Fruit fly (Drosophila melanogaster): ENCODE data around the gene elm.

elm gene

dm6 chr3R:5620387-5620956, 34.2 kb downstream of the elm start (continued):
- TF ChIP-seq cad (GFP tag; optimal IDR thresholded peaks at IDR 0.05): no peak
- no peak for TF ChIP-seq eyg (GFP tag; optimal IDR thresholded peaks at IDR 0.05)
- TF ChIP-seq CG32767 (GFP tag; IDR thresholded peaks at IDR 0.05): no peak
- peak; percentile 61; the same call in 1 of the 3 replicates for TF ChIP-seq CG7357 (GFP tag; IDR thresholded peaks at IDR 0.05)
- no peak for TF ChIP-seq ham (GFP tag; IDR thresholded peaks at IDR 0.05)
- TF ChIP-seq Max (GFP tag; optimal IDR thresholded peaks at IDR 0.05): peak; percentile 46
- TF ChIP-seq Sox102F (GFP tag; optimal IDR thresholded peaks at IDR 0.05): peak; percentile 73
- peak; percentile 44 for TF ChIP-seq her (GFP tag; optimal IDR thresholded peaks at IDR 0.05)
- peak; percentile 0 for TF ChIP-seq CG31388 (GFP tag; optimal IDR thresholded peaks at IDR 0.05)
- no peak for TF ChIP-seq nom (GFP tag; optimal IDR thresholded peaks at IDR 0.05)
- peak; percentile 52 for TF ChIP-seq ara (GFP tag; IDR thresholded peaks at IDR 0.05)
- TF ChIP-seq sna (GFP tag; IDR thresholded peaks at IDR 0.05; ENCODE audit: partially characterized antibody): no peak
- peak; percentile 48 for TF ChIP-seq CG1602 (GFP tag; optimal IDR thresholded peaks at IDR 0.05)
- peak; percentile 71 for TF ChIP-seq Xbp1 (GFP tag; optimal IDR thresholded peaks at IDR 0.05)
- peak; percentile 55; the same call in 1 of the 2 replicates for TF ChIP-seq CG7372 (GFP tag; IDR thresholded peaks at IDR 0.05)
- peak in 1 of 3 experiments; percentile 67 for TF ChIP-seq lola (GFP tag; optimal IDR thresholded peaks at IDR 0.05)
- peak; percentile 44 for TF ChIP-seq CG9876 (GFP tag; optimal IDR thresholded peaks at IDR 0.05)
- TF ChIP-seq Dek (tag; optimal IDR thresholded peaks at IDR 0.05): peak; percentile 40
- TF ChIP-seq esg (GFP tag; conservative IDR thresholded peaks at IDR 0.05): peak; percentile 53; the same call in 1 of the 2 replicates
- no peak for TF ChIP-seq Opbp (GFP tag; IDR thresholded peaks at IDR 0.05; ENCODE audit: partially characterized antibody)
- TF ChIP-seq CG8478 (optimal IDR thresholded peaks at IDR 0.05): no peak
- TF ChIP-seq CG18011 (GFP tag; optimal IDR thresholded peaks at IDR 0.05): no peak
- TF ChIP-seq repo (GFP tag; optimal IDR thresholded peaks at IDR 0.05): peak; percentile 46
- TF ChIP-seq Trl (optimal IDR thresholded peaks at IDR 0.05): no peak
- TF ChIP-seq Trl (GFP tag; optimal IDR thresholded peaks at IDR 0.05): peak; percentile 44
- no peak for TF ChIP-seq CG4328 (GFP tag; optimal IDR thresholded peaks at IDR 0.05)
- TF ChIP-seq br (optimal IDR thresholded peaks at IDR 0.05): no peak
- TF ChIP-seq Vsx1 (GFP tag; optimal IDR thresholded peaks at IDR 0.05): peak; percentile 9
- no peak for TF ChIP-seq Dip2 (GFP tag; IDR thresholded peaks at IDR 0.05)
- peak; percentile 74 for TF ChIP-seq CoRest (tag; optimal IDR thresholded peaks at IDR 0.05)
- TF ChIP-seq H15 (GFP tag; IDR thresholded peaks at IDR 0.05): peak; percentile 24; the same call in 1 of the 3 replicates
- TF ChIP-seq CG4282 (GFP tag; optimal IDR thresholded peaks at IDR 0.05): no peak
- peak; percentile 51; the same call in 1 of the 2 replicates for TF ChIP-seq CG9932 (GFP tag; IDR thresholded peaks at IDR 0.05)
- TF ChIP-seq CG11695 (GFP tag; IDR thresholded peaks at IDR 0.05): peak; percentile 41; the same call in 1 of the 3 replicates
- peak; percentile 16 for TF ChIP-seq salm (tag; optimal IDR thresholded peaks at IDR 0.05)
- TF ChIP-seq stc (GFP tag; IDR thresholded peaks at IDR 0.05): peak; percentile 48; the same call in 1 of the 2 replicates
- TF ChIP-seq NC2α (GFP tag; optimal IDR thresholded peaks at IDR 0.05): no peak
- TF ChIP-seq mirr (GFP tag; optimal IDR thresholded peaks at IDR 0.05): peak; percentile 18
- TF ChIP-seq GATAe (GFP tag; conservative IDR thresholded peaks at IDR 0.05): 0 out of 2 replicates have a peak, but pooled peaks have one; percentile 20
- TF ChIP-seq E2f2 (GFP tag; IDR thresholded peaks at IDR 0.05): 0 out of 2 replicates have a peak, but pooled peaks have one; percentile 23
- peak; percentile 37; the same call in 1 of the 2 replicates for TF ChIP-seq sob (GFP tag; IDR thresholded peaks at IDR 0.05)
- no peak for TF ChIP-seq tna (GFP tag; IDR thresholded peaks at IDR 0.05; ENCODE audit: partially characterized antibody)
- peak; percentile 61 for TF ChIP-seq CG12219 (GFP tag; optimal IDR thresholded peaks at IDR 0.05)
- TF ChIP-seq Chrac-16 (GFP tag; optimal IDR thresholded peaks at IDR 0.05): peak; percentile 39
- peak; percentile 71 for TF ChIP-seq row (GFP tag; IDR thresholded peaks at IDR 0.05)
- TF ChIP-seq zfh2 (GFP tag; optimal IDR thresholded peaks at IDR 0.05): peak; percentile 38
- TF ChIP-seq ind (GFP tag; optimal IDR thresholded peaks at IDR 0.05): peak; percentile 68
- no peak for TF ChIP-seq sr (GFP tag; IDR thresholded peaks at IDR 0.05)
- no peak for TF ChIP-seq HmgD (GFP tag; optimal IDR thresholded peaks at IDR 0.05)
- TF ChIP-seq Dbx (GFP tag; IDR thresholded peaks at IDR 0.05): 0 out of 3 replicates have a peak, but pooled peaks have one; percentile 16
- TF ChIP-seq Bgb (GFP tag; IDR thresholded peaks at IDR 0.05; ENCODE audit: partially characterized antibody): no peak

Measured in whole organism, embryonic.